Worm (Caenorhabditis elegans) whole organism, young adult: ENCODE data around the gene fbxa-213.

ENCODE experiments used
- dox-1 ChIP-seq: fragments of 200-800 bp; sonication (Bioruptor generic); IDR thresholded peaks from 2 replicates; pipeline ENCODE4 v1.3.6; 2022; ENCODE audit warnings: missing genetic modification reagents, missing genetic modification characterization, missing compliant biosample characterization
- nhr-80 ChIP-seq: sonication (generic microtip); optimal IDR thresholded peaks from 2 replicates; lab custom pipeline; 2016; ENCODE audit warnings: missing genetic modification characterization, missing compliant biosample characterization

- TF ChIP-seq nhr-80 (no peak), dox-1 (GFP tag; lab: Robert Waterston, UW) (no peak)
Observed at ce11 chrV:18268744-18269143, at the start of gene fbxa-213.
